Fruit fly (Drosophila melanogaster) whole organism, embryonic: Measurements from ENCODE around the gene CG4607.

Experiments used
- CG10462 ChIP-seq: fragments of 200-800 bp; sonication (Bioruptor generic); optimal IDR thresholded peaks from 2 replicates; lab custom pipeline; 2016; ENCODE audit warnings: missing biosample characterization, missing genetic modification characterization
- CG11504 ChIP-seq: fragments of 200-800 bp; sonication (Bioruptor generic); optimal IDR thresholded peaks from 3 replicates; lab custom pipeline; 2019; ENCODE audit warnings: missing biosample characterization, mild to moderate bottlenecking, missing genetic modification characterization, moderate library complexity
- CG12391 ChIP-seq: fragments of 200-800 bp; sonication (Bioruptor generic); optimal IDR thresholded peaks from 3 replicates; lab custom pipeline; 2018; ENCODE audit warnings: missing biosample characterization, mild to moderate bottlenecking, missing genetic modification characterization, moderate library complexity
- CG14860 ChIP-seq: fragments of 200-800 bp; sonication (Bioruptor generic); IDR thresholded peaks from 3 replicates; pipeline ENCODE4 v1.3.6; 2022; ENCODE audit warnings: missing biosample characterization, missing genetic modification characterization; ENCODE audit not compliant: partially characterized antibody
- CG15514 ChIP-seq: fragments of 200-800 bp; sonication (Bioruptor generic); optimal IDR thresholded peaks from 3 replicates; lab custom pipeline; 2017; ENCODE audit warnings: missing biosample characterization, missing genetic modification characterization, mild to moderate bottlenecking, moderate library complexity, missing genetic modification reagents
- CG15696 ChIP-seq: fragments of 200-800 bp; sonication (Bioruptor generic); optimal IDR thresholded peaks from 2 replicates; lab custom pipeline; 2019; ENCODE audit warnings: missing biosample characterization, mild to moderate bottlenecking, missing genetic modification characterization, moderate library complexity
- CG17359 ChIP-seq: fragments of 200-800 bp; sonication (Bioruptor generic); optimal IDR thresholded peaks from 3 replicates; lab custom pipeline; 2018; ENCODE audit warnings: missing biosample characterization, mild to moderate bottlenecking, missing genetic modification characterization, moderate library complexity
- CG17385 ChIP-seq: fragments of 200-800 bp; sonication (Bioruptor generic); optimal IDR thresholded peaks from 3 replicates; lab custom pipeline; 2018; ENCODE audit warnings: missing biosample characterization, mild to moderate bottlenecking, missing genetic modification characterization
- CG17829 ChIP-seq: fragments of 200-800 bp; optimal IDR thresholded peaks from 2 replicates; lab custom pipeline; 2019; ENCODE audit warnings: missing biosample characterization, mild to moderate bottlenecking, missing genetic modification characterization, moderate library complexity
- CG31441 ChIP-seq: fragments of 200-800 bp; sonication (Bioruptor generic); IDR thresholded peaks from 2 replicates; pipeline ENCODE4 v1.3.6; 2022; ENCODE audit warnings: missing biosample characterization, missing genetic modification characterization
- CG32772 ChIP-seq: fragments of 200-800 bp; sonication (Bioruptor generic); IDR thresholded peaks from 2 replicates; pipeline ENCODE4 v1.3.6; 2022; ENCODE audit warnings: missing biosample characterization, missing genetic modification characterization
- CG34376 ChIP-seq: fragments of 200-800 bp; sonication (Bioruptor generic); optimal IDR thresholded peaks from 2 replicates; lab custom pipeline; 2018; ENCODE audit warnings: missing biosample characterization, mild to moderate bottlenecking, missing genetic modification characterization
- CG3847 ChIP-seq: fragments of 200-800 bp; sonication (Bioruptor generic); IDR thresholded peaks from 2 replicates; pipeline ENCODE4 v1.3.6; 2022; ENCODE audit warnings: missing biosample characterization, missing genetic modification characterization
- CG6175 ChIP-seq: fragments of 200-800 bp; sonication (Bioruptor generic); IDR thresholded peaks from 3 replicates; pipeline ENCODE4 v1.3.6; 2022; ENCODE audit warnings: missing biosample characterization, missing genetic modification characterization
- CG6765 ChIP-seq: fragments of 200-800 bp; sonication (Bioruptor generic); optimal IDR thresholded peaks from 3 replicates; lab custom pipeline; 2017; ENCODE audit warnings: missing biosample characterization, mild to moderate bottlenecking, missing genetic modification characterization
- CG7786 ChIP-seq: fragments of 200-800 bp; sonication (Bioruptor generic); optimal IDR thresholded peaks from 2 replicates; lab custom pipeline; 2016; ENCODE audit warnings: missing biosample characterization, missing genetic modification characterization
- CG8290 ChIP-seq, 3 experiments: fragments of 200-800 bp; sonication (Bioruptor generic); optimal IDR thresholded peaks; 2 replicates each; lab custom pipeline; 2016 to 2019; ENCODE audit warnings: missing biosample characterization in 3 of 3, missing genetic modification characterization in 3 of 3, mild to moderate bottlenecking in 2 of 3, moderate library complexity in 1 of 3
- CG8478 ChIP-seq: fragments of >200 bp; optimal IDR thresholded peaks from 2 replicates; lab custom pipeline; 2018
- CG9215 ChIP-seq: fragments of 200-800 bp; sonication (Bioruptor generic); IDR thresholded peaks from 2 replicates; pipeline ENCODE4 v1.3.6; 2022; ENCODE audit warnings: missing biosample characterization, missing genetic modification characterization
- Dip3 ChIP-seq: fragments of 200-800 bp; sonication (Bioruptor generic); optimal IDR thresholded peaks from 3 replicates; lab custom pipeline; 2016; ENCODE audit warnings: missing biosample characterization, missing genetic modification characterization
- Dref ChIP-seq: fragments of 200-800 bp; sonication (Bioruptor generic); IDR thresholded peaks from 2 replicates; pipeline ENCODE4 v1.3.6; 2022; ENCODE audit warnings: missing biosample characterization, missing genetic modification characterization
- Drgx ChIP-seq: fragments of 200-800 bp; sonication (Bioruptor generic); IDR thresholded peaks from 2 replicates; pipeline ENCODE4 v1.3.6; 2022; ENCODE audit warnings: missing biosample characterization, missing genetic modification characterization
- Lhr ChIP-seq: fragments of 200-800 bp; sonication (Bioruptor generic); optimal IDR thresholded peaks from 3 replicates; lab custom pipeline; 2017; ENCODE audit warnings: mild to moderate bottlenecking, missing biosample characterization, missing genetic modification reagents, missing genetic modification characterization
- Med ChIP-seq: fragments of 200-800 bp; sonication (Bioruptor generic); peaks from one replicate; lab custom pipeline; 2016; ENCODE audit warnings: missing biosample characterization, missing genetic modification characterization, mild to moderate bottlenecking, inconsistent platforms, moderate library complexity
- Myb ChIP-seq: fragments of 200-800 bp; sonication (Bioruptor generic); optimal IDR thresholded peaks from 2 replicates; lab custom pipeline; 2016; ENCODE audit warnings: missing biosample characterization, missing genetic modification characterization
- PHDP ChIP-seq: fragments of 200-800 bp; sonication (Bioruptor generic); optimal IDR thresholded peaks from 3 replicates; lab custom pipeline; 2018; ENCODE audit warnings: missing biosample characterization, mild to moderate bottlenecking, missing genetic modification characterization, moderate library complexity
- Sox102F ChIP-seq: fragments of 200-800 bp; sonication (Bioruptor generic); optimal IDR thresholded peaks from 2 replicates; lab custom pipeline; 2018; ENCODE audit warnings: missing biosample characterization, mild to moderate bottlenecking, missing genetic modification characterization, moderate library complexity
- Trl ChIP-seq, 3 experiments: fragments of >200 bp in 2 of 3; fragments of 200-800 bp in 1 of 3; sonication (Bioruptor generic) in 1 of 3; optimal IDR thresholded peaks; 2 replicates in 1 of 3; 3 replicates in 2 of 3; lab custom pipeline; 2016 to 2017; ENCODE audit warnings: missing biosample characterization in 1 of 3, missing genetic modification characterization in 1 of 3
- Xbp1 ChIP-seq: fragments of 200-800 bp; sonication (Bioruptor generic); optimal IDR thresholded peaks from 3 replicates; lab custom pipeline; 2016; ENCODE audit warnings: missing biosample characterization, mild to moderate bottlenecking, missing genetic modification characterization
- ash1 ChIP-seq: fragments of 200-800 bp; sonication (Bioruptor generic); optimal IDR thresholded peaks from 2 replicates; lab custom pipeline; 2018; ENCODE audit warnings: missing biosample characterization, mild to moderate bottlenecking, missing genetic modification characterization
- bcd ChIP-seq: fragments of 200-800 bp; sonication (Bioruptor generic); optimal IDR thresholded peaks from 2 replicates; lab custom pipeline; 2017; ENCODE audit warnings: missing biosample characterization, mild to moderate bottlenecking, missing genetic modification characterization
- bowl ChIP-seq: fragments of 200-800 bp; sonication (Bioruptor generic); IDR thresholded peaks from 2 replicates; pipeline ENCODE4 v1.3.6; 2022; ENCODE audit warnings: missing biosample characterization, missing genetic modification characterization
- bsh ChIP-seq, 2 experiments: fragments of 200-800 bp; sonication (Bioruptor generic); optimal IDR thresholded peaks; 2 replicates each; lab custom pipeline; 2017 to 2018; ENCODE audit warnings: mild to moderate bottlenecking in 2 of 2, missing biosample characterization in 2 of 2, missing genetic modification characterization in 2 of 2, moderate library complexity in 1 of 2
- btn ChIP-seq: fragments of 200-800 bp; sonication (Bioruptor generic); optimal IDR thresholded peaks from 2 replicates; lab custom pipeline; 2016; ENCODE audit warnings: missing biosample characterization, missing genetic modification characterization
- ci ChIP-seq: fragments of 200-800 bp; sonication (Bioruptor generic); IDR thresholded peaks from 3 replicates; pipeline ENCODE4 v1.3.6; 2022; ENCODE audit warnings: missing biosample characterization, missing genetic modification characterization
- dimm ChIP-seq: fragments of 200-800 bp; sonication (Bioruptor generic); IDR thresholded peaks from 2 replicates; pipeline ENCODE4 v1.3.6; 2022; ENCODE audit warnings: missing biosample characterization, missing genetic modification characterization
- en ChIP-seq: fragments of 200-800 bp; sonication (Bioruptor generic); optimal IDR thresholded peaks from 2 replicates; lab custom pipeline; 2016; ENCODE audit warnings: missing biosample characterization, missing genetic modification characterization
- h ChIP-seq: fragments of >200 bp; optimal IDR thresholded peaks from 2 replicates; lab custom pipeline; 2017
- ham ChIP-seq: fragments of 200-800 bp; sonication (Bioruptor generic); IDR thresholded peaks from 2 replicates; pipeline ENCODE4 v1.3.6; 2022; ENCODE audit warnings: missing biosample characterization, missing genetic modification characterization
- inv ChIP-seq: fragments of 200-800 bp; sonication (Bioruptor generic); IDR thresholded peaks from 2 replicates; pipeline ENCODE4 v1.3.6; 2022; ENCODE audit warnings: missing biosample characterization, missing genetic modification characterization; ENCODE audit not compliant: partially characterized antibody
- kay ChIP-seq: fragments of 200-800 bp; sonication (Bioruptor generic); optimal IDR thresholded peaks from 2 replicates; lab custom pipeline; 2016; ENCODE audit warnings: missing biosample characterization, missing genetic modification characterization
- pita ChIP-seq: fragments of 200-800 bp; sonication (Bioruptor generic); optimal IDR thresholded peaks from 2 replicates; lab custom pipeline; 2017; ENCODE audit warnings: missing biosample characterization, mild to moderate bottlenecking, missing genetic modification characterization
- ranshi ChIP-seq: fragments of 200-800 bp; sonication (Bioruptor generic); IDR thresholded peaks from 2 replicates; pipeline ENCODE4 v1.3.6; 2022; ENCODE audit warnings: missing biosample characterization, missing genetic modification characterization
- sd ChIP-seq: fragments of 200-800 bp; sonication (Bioruptor generic); optimal IDR thresholded peaks from 3 replicates; lab custom pipeline; 2018; ENCODE audit warnings: missing biosample characterization, mild to moderate bottlenecking, missing genetic modification characterization, moderate library complexity
- slbo ChIP-seq: fragments of 200-800 bp; sonication (Bioruptor generic); IDR thresholded peaks from 2 replicates; pipeline ENCODE4 v1.3.6; 2022; ENCODE audit warnings: missing biosample characterization, missing genetic modification characterization
- sna ChIP-seq: fragments of 200-800 bp; sonication (Bioruptor generic); IDR thresholded peaks from 2 replicates; pipeline ENCODE4 v1.3.6; 2022; ENCODE audit warnings: missing biosample characterization, missing genetic modification characterization; ENCODE audit not compliant: partially characterized antibody
- sqz ChIP-seq: fragments of 200-800 bp; sonication (Bioruptor generic); optimal IDR thresholded peaks from 3 replicates; lab custom pipeline; 2018; ENCODE audit warnings: missing biosample characterization, mild to moderate bottlenecking, missing genetic modification characterization
- ttk ChIP-seq: fragments of 200-800 bp; sonication (Bioruptor generic); IDR thresholded peaks from 2 replicates; pipeline ENCODE4 v2.1.2; 2022; ENCODE audit warnings: missing biosample characterization, missing genetic modification characterization
- unpg ChIP-seq: fragments of 200-800 bp; sonication (Bioruptor generic); optimal IDR thresholded peaks from 3 replicates; lab custom pipeline; 2018; ENCODE audit warnings: missing biosample characterization, mild to moderate bottlenecking, missing genetic modification characterization, moderate library complexity

CG4607 gene

dm6 chrX:7097071-7097858, 28.1 kb downstream of the CG4607 start (continued):
- TF ChIP-seq CG31441 (GFP tag; lab: Robert Waterston, UW), result no peak
- peak; percentile 94 for TF ChIP-seq sqz (GFP tag; lab: Kevin White, UChicago)
- TF ChIP-seq CG32772 (GFP tag; lab: Robert Waterston, UW), result peak; percentile 54
- peak; percentile 55 for TF ChIP-seq CG17359
- peak; percentile 50; the same call in 2 of the 3 replicates for TF ChIP-seq ci (GFP tag; lab: Robert Waterston, UW)
- TF ChIP-seq bsh (GFP tag; optimal IDR thresholded peaks at IDR 0.05; lab: Kevin White, UChicago), result peak in 1 of 2 experiments; percentile 74
- no peak for TF ChIP-seq CG10462 (GFP tag; lab: Kevin White, UChicago)
- no peak for TF ChIP-seq Xbp1
- TF ChIP-seq dimm (GFP tag; lab: Robert Waterston, UW), result no peak
- no peak for TF ChIP-seq inv
- TF ChIP-seq btn (GFP tag; lab: Kevin White, UChicago), result no peak
- TF ChIP-seq sna (GFP tag; lab: Robert Waterston, UW), result 0 out of 2 replicates have a peak, but pooled peaks have one; percentile 20
- no peak; the same call in none of the 2 replicates for TF ChIP-seq Drgx (GFP tag; lab: Robert Waterston, UW)
- TF ChIP-seq sd (tag; lab: Kevin White, UChicago), result peak; percentile 54
- TF ChIP-seq slbo (GFP tag; lab: Robert Waterston, UW), result no peak
- TF ChIP-seq CG17829 (tag; lab: Kevin White, UChicago), result no peak
- TF ChIP-seq Trl (optimal IDR thresholded peaks at IDR 0.05; lab: Kevin White, UChicago), result peak; percentile 76 to 88
- no peak for TF ChIP-seq Trl (GFP tag; optimal IDR thresholded peaks at IDR 0.05; lab: Kevin White, UChicago)
- no peak for TF ChIP-seq ranshi
- no peak for TF ChIP-seq ham (GFP tag; lab: Robert Waterston, UW)
- TF ChIP-seq CG15696 (tag; lab: Kevin White, UChicago), result no peak
- no peak for TF ChIP-seq CG14860 (GFP tag; lab: Robert Waterston, UW)
- 0 out of 3 replicates have a peak, but pooled peaks have one; percentile 31 for TF ChIP-seq CG6175 (GFP tag; lab: Robert Waterston, UW)
- TF ChIP-seq kay (GFP tag; lab: Kevin White, UChicago), result peak; percentile 19
- TF ChIP-seq ttk (GFP tag; lab: Robert Waterston, UW), result no peak
- TF ChIP-seq CG6765 (GFP tag; lab: Kevin White, UChicago), result no peak

DNA sequence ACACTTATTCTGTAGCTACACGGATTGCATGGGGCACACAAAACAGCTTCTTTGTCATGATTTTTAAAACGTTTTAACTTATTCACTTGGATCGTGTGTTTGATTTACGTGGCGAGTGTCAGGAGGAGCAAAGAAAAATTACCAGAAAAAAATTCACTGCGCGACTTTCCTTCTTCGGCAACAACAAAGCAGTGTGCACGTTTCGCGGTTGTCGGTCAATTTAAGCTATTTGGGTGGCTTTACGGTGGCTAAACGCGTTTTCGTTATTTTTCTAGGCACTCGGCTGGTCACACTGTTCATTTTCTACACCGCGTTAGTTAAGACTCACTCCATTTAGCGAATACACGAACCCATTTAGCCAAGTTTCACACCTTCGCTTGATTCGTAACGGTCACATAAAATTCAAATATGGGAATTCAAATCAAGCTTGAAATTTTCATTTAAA, 28.7 kb downstream of the CG4607 start, which contains the start of gene Sxl:
Gene Sxl, minus strand, starts transcription at position 195 of the 445 bp plus-strand sequence.
- peak; percentile 66 for TF ChIP-seq CG34376
- peak; percentile 39 for TF ChIP-seq CG17385 (GFP tag; lab: Kevin White, UChicago)
- peak; percentile 46; the same call in 1 of the 2 replicates for TF ChIP-seq Dref (GFP tag; lab: Robert Waterston, UW)
- TF ChIP-seq ash1 (GFP tag; lab: Kevin White, UChicago), result no peak
- TF ChIP-seq CG7786 (GFP tag; lab: Kevin White, UChicago), result no peak
- TF ChIP-seq Sox102F (GFP tag; lab: Kevin White, UChicago), result no peak
- peak; percentile 92 for TF ChIP-seq Med
- peak; percentile 40 for TF ChIP-seq CG8290 (GFP tag; optimal IDR thresholded peaks at IDR 0.05; lab: Kevin White, UChicago)
- TF ChIP-seq CG8290 (tag; optimal IDR thresholded peaks at IDR 0.05; lab: Kevin White, UChicago), result peak in 1 of 2 experiments; percentile 83
- TF ChIP-seq Dip3 (GFP tag; lab: Kevin White, UChicago), result no peak
- TF ChIP-seq bcd (GFP tag; lab: Kevin White, UChicago), result peak; percentile 5
- no peak for TF ChIP-seq en
- peak; percentile 20 for TF ChIP-seq unpg
- TF ChIP-seq h (lab: Kevin White, UChicago), result no peak
- TF ChIP-seq Lhr (GFP tag; lab: Kevin White, UChicago), result peak; percentile 97
- TF ChIP-seq pita (GFP tag; lab: Kevin White, UChicago), result peak; percentile 96
- peak; percentile 39 for TF ChIP-seq CG11504 (tag; lab: Kevin White, UChicago)
- TF ChIP-seq CG15514 (GFP tag; lab: Kevin White, UChicago), result peak; percentile 85
- TF ChIP-seq CG12391 (tag; lab: Kevin White, UChicago), result peak; percentile 3
- peak; percentile 100 for TF ChIP-seq Myb (GFP tag; lab: Kevin White, UChicago)
- TF ChIP-seq CG3847 (GFP tag; lab: Robert Waterston, UW), result peak; percentile 51; the same call in 1 of the 2 replicates
- TF ChIP-seq PHDP, result peak; percentile 11
- no peak for TF ChIP-seq CG9215 (GFP tag; lab: Robert Waterston, UW)
- no peak for TF ChIP-seq CG8478 (lab: Kevin White, UChicago)
- no peak for TF ChIP-seq bowl (GFP tag; lab: Robert Waterston, UW)
